Fruit fly (Drosophila melanogaster) whole organism, prepupa: Measurements from ENCODE around the gene Trf.

ENCODE experiments used
- CG10669 ChIP-seq: fragments of 200-800 bp; sonication (Bioruptor generic); optimal IDR thresholded peaks from 3 replicates; lab custom pipeline; 2018; ENCODE audit warnings: missing biosample characterization, mild to moderate bottlenecking, missing genetic modification characterization, moderate library complexity
- CG11294 ChIP-seq: fragments of 200-800 bp; sonication (Bioruptor generic); IDR thresholded peaks from 2 replicates; pipeline ENCODE4 v1.3.6; 2022; ENCODE audit warnings: missing biosample characterization, missing genetic modification characterization
- CG11762 ChIP-seq: fragments of 200-800 bp; sonication (Bioruptor generic); optimal IDR thresholded peaks from 3 replicates; lab custom pipeline; 2016; ENCODE audit warnings: missing biosample characterization, missing genetic modification characterization; ENCODE audit not compliant: insufficient read depth
- CG11902 ChIP-seq: fragments of 200-800 bp; sonication (Bioruptor generic); optimal IDR thresholded peaks from 3 replicates; lab custom pipeline; 2016; ENCODE audit warnings: missing biosample characterization, missing genetic modification characterization
- CG15336 ChIP-seq: fragments of 200-800 bp; sonication (Bioruptor generic); IDR thresholded peaks from 2 replicates; pipeline ENCODE4 v1.3.6; 2022; ENCODE audit warnings: missing biosample characterization, missing genetic modification characterization
- CG1621 ChIP-seq: fragments of 200-800 bp; sonication (Bioruptor generic); optimal IDR thresholded peaks from 3 replicates; lab custom pipeline; 2018; ENCODE audit warnings: missing biosample characterization, mild to moderate bottlenecking, missing genetic modification characterization
- CG16779 ChIP-seq: fragments of 200-800 bp; sonication (Bioruptor generic); optimal IDR thresholded peaks from 3 replicates; lab custom pipeline; 2017; ENCODE audit warnings: missing biosample characterization, mild to moderate bottlenecking, missing genetic modification characterization
- CG31627 ChIP-seq: fragments of 200-800 bp; sonication (Bioruptor generic); optimal IDR thresholded peaks from 3 replicates; lab custom pipeline; 2016; ENCODE audit warnings: missing biosample characterization, missing genetic modification characterization
- CG32006 ChIP-seq: fragments of 200-800 bp; sonication (Bioruptor generic); optimal IDR thresholded peaks from 3 replicates; lab custom pipeline; 2017; ENCODE audit warnings: missing biosample characterization, mild to moderate bottlenecking, missing genetic modification characterization
- CG34406 ChIP-seq: fragments of 200-800 bp; sonication (Bioruptor generic); optimal IDR thresholded peaks from 3 replicates; lab custom pipeline; 2016; ENCODE audit warnings: missing biosample characterization, missing genetic modification characterization
- CG3919 ChIP-seq: fragments of 200-800 bp; sonication (Bioruptor generic); optimal IDR thresholded peaks from 3 replicates; lab custom pipeline; 2016; ENCODE audit warnings: missing biosample characterization, missing genetic modification characterization
- CG6163 ChIP-seq: fragments of 200-800 bp; sonication (Bioruptor generic); IDR thresholded peaks from 3 replicates; pipeline ENCODE4 v1.3.6; 2022; ENCODE audit warnings: missing biosample characterization, missing genetic modification characterization
- CG6276 ChIP-seq: fragments of 200-800 bp; sonication (Bioruptor generic); optimal IDR thresholded peaks from 2 replicates; lab custom pipeline; 2017; ENCODE audit warnings: missing biosample characterization, mild to moderate bottlenecking, missing genetic modification characterization
- CG6792 ChIP-seq: fragments of 200-800 bp; sonication (Bioruptor generic); optimal IDR thresholded peaks from 3 replicates; lab custom pipeline; 2016; ENCODE audit warnings: missing biosample characterization, missing genetic modification characterization
- CG6808 ChIP-seq: fragments of 200-800 bp; sonication (Bioruptor generic); optimal IDR thresholded peaks from 3 replicates; lab custom pipeline; 2017; ENCODE audit warnings: missing biosample characterization, missing genetic modification characterization, mild to moderate bottlenecking, moderate library complexity, missing genetic modification reagents
- CG8119 ChIP-seq: fragments of 200-800 bp; sonication (Bioruptor generic); IDR thresholded peaks from 3 replicates; pipeline ENCODE4 v1.3.6; 2022; ENCODE audit warnings: missing biosample characterization, missing genetic modification characterization
- CG8319 ChIP-seq: fragments of 200-800 bp; sonication (Bioruptor generic); optimal IDR thresholded peaks from 3 replicates; lab custom pipeline; 2016; ENCODE audit warnings: missing biosample characterization, missing genetic modification characterization
- CG9139 ChIP-seq: fragments of 200-800 bp; sonication (Bioruptor generic); optimal IDR thresholded peaks from 3 replicates; lab custom pipeline; 2017; ENCODE audit warnings: missing biosample characterization, mild to moderate bottlenecking, missing genetic modification characterization
- Eip78C ChIP-seq: fragments of 200-800 bp; sonication (Bioruptor generic); peaks from one replicate; lab custom pipeline; 2016; ENCODE audit warnings: missing biosample characterization, missing genetic modification characterization
- Eip93F ChIP-seq: fragments of 200-800 bp; sonication (Bioruptor generic); optimal IDR thresholded peaks from 2 replicates; lab custom pipeline; 2016; ENCODE audit warnings: missing biosample characterization, mild to moderate bottlenecking, missing genetic modification characterization
- Ets21C ChIP-seq: fragments of 200-800 bp; sonication (Bioruptor generic); optimal IDR thresholded peaks from 3 replicates; lab custom pipeline; 2016; ENCODE audit warnings: missing biosample characterization, missing genetic modification characterization
- Gug ChIP-seq: fragments of 200-800 bp; sonication (Bioruptor generic); IDR thresholded peaks from 2 replicates; pipeline ENCODE4 v1.3.6; 2022; ENCODE audit warnings: missing biosample characterization, missing genetic modification characterization
- Hr38 ChIP-seq: sonication (Bioruptor generic); optimal IDR thresholded peaks from 2 replicates; lab custom pipeline; 2016; ENCODE audit warnings: missing biosample characterization, missing genetic modification characterization
- Hr4 ChIP-seq: fragments of 200-800 bp; sonication (Bioruptor generic); optimal IDR thresholded peaks from 3 replicates; lab custom pipeline; 2016; ENCODE audit warnings: missing biosample characterization, missing genetic modification characterization
- OdsH ChIP-seq: fragments of 200-800 bp; sonication (Bioruptor generic); optimal IDR thresholded peaks from 3 replicates; lab custom pipeline; 2016; ENCODE audit warnings: missing biosample characterization, missing genetic modification characterization
- Sox14 ChIP-seq: fragments of 200-800 bp; sonication (Bioruptor generic); optimal IDR thresholded peaks from 3 replicates; lab custom pipeline; 2016; ENCODE audit warnings: missing biosample characterization, missing genetic modification characterization
- Sox15 ChIP-seq: fragments of 200-800 bp; sonication (Bioruptor generic); optimal IDR thresholded peaks from 3 replicates; lab custom pipeline; 2016; ENCODE audit warnings: missing biosample characterization, missing genetic modification characterization
- achi ChIP-seq: fragments of 200-800 bp; sonication (Bioruptor generic); optimal IDR thresholded peaks from 3 replicates; lab custom pipeline; 2016; ENCODE audit warnings: missing biosample characterization, missing genetic modification characterization
- acj6 ChIP-seq: fragments of 200-800 bp; sonication (Bioruptor generic); optimal IDR thresholded peaks from 3 replicates; lab custom pipeline; 2016; ENCODE audit warnings: missing biosample characterization, missing genetic modification characterization
- dac ChIP-seq: fragments of 200-800 bp; sonication (Bioruptor generic); optimal IDR thresholded peaks from 2 replicates; lab custom pipeline; 2017; ENCODE audit warnings: missing biosample characterization, mild to moderate bottlenecking, missing genetic modification characterization
- dsx ChIP-seq: fragments of 200-800 bp; optimal IDR thresholded peaks from 3 replicates; lab custom pipeline; 2019; ENCODE audit warnings: missing biosample characterization, mild to moderate bottlenecking, missing genetic modification characterization, moderate library complexity; ENCODE audit not compliant: poor library complexity, severe bottlenecking
- eg ChIP-seq: fragments of 200-800 bp; sonication (Bioruptor generic); IDR thresholded peaks from 3 replicates; pipeline ENCODE4 v1.3.6; 2022; ENCODE audit warnings: missing biosample characterization, missing genetic modification characterization
- esn ChIP-seq: fragments of 200-800 bp; sonication (Bioruptor generic); optimal IDR thresholded peaks from 2 replicates; lab custom pipeline; 2016; ENCODE audit warnings: missing biosample characterization, mild to moderate bottlenecking, missing genetic modification characterization, moderate library complexity
- fd85E ChIP-seq: fragments of 200-800 bp; sonication (Bioruptor generic); optimal IDR thresholded peaks from 3 replicates; lab custom pipeline; 2016; ENCODE audit warnings: missing biosample characterization, missing genetic modification characterization
- fkh ChIP-seq: fragments of 200-800 bp; sonication (Bioruptor generic); optimal IDR thresholded peaks from 3 replicates; lab custom pipeline; 2017; ENCODE audit warnings: missing biosample characterization, mild to moderate bottlenecking, missing genetic modification characterization, moderate library complexity
- net ChIP-seq: fragments of 200-800 bp; sonication (Bioruptor generic); optimal IDR thresholded peaks from 3 replicates; lab custom pipeline; 2016; ENCODE audit warnings: missing biosample characterization, missing genetic modification characterization
- salr ChIP-seq, 2 experiments: fragments of 200-800 bp; sonication (Bioruptor generic); optimal IDR thresholded peaks; 3 replicates each; lab custom pipeline; 2016 to 2018; ENCODE audit warnings: missing biosample characterization in 2 of 2, missing genetic modification characterization in 2 of 2, mild to moderate bottlenecking in 1 of 2
- ss ChIP-seq, 2 experiments: fragments of 200-800 bp; sonication (Bioruptor generic); optimal IDR thresholded peaks; 2 replicates in 1 of 2; 3 replicates in 1 of 2; lab custom pipeline; 2017 to 2018; ENCODE audit warnings: mild to moderate bottlenecking in 2 of 2, missing biosample characterization in 2 of 2, missing genetic modification characterization in 2 of 2, moderate library complexity in 1 of 2
- svp ChIP-seq: fragments of 200-800 bp; sonication (Bioruptor generic); peaks from one replicate; lab custom pipeline; 2016; ENCODE audit warnings: missing biosample characterization, missing genetic modification characterization
- topi ChIP-seq: fragments of 200-800 bp; sonication (Bioruptor generic); optimal IDR thresholded peaks from 3 replicates; lab custom pipeline; 2016; ENCODE audit warnings: missing biosample characterization, missing genetic modification characterization
- vri ChIP-seq: fragments of 200-800 bp; sonication (Bioruptor generic); optimal IDR thresholded peaks from 3 replicates; lab custom pipeline; 2016; ENCODE audit warnings: missing biosample characterization, mild to moderate bottlenecking, missing genetic modification characterization

Gene Trf

dm6 chr2L:8029160-8029852, 43.4 kb upstream of the Trf start, which contains the start of gene baf (continued):
- no peak for TF ChIP-seq OdsH (GFP tag; lab: Kevin White, UChicago)

DNA sequence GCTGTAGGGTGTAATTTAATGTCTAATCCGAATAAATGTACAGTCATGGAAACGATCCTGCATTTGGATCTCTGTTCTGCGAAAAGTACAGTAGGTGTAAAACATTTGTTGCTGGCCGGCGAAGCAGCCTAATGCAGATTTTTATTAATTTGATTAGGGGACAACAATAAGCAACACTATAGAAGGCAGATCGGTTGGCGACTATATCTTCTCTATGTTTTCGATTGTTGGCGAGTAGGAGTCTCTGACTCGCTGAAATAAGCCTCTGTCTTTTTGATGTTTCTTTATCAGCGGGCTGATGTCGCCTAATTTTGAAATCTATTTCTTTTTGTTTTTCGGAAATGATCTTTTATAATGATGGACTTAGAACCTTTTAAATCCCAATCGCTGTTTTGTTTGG, 42.6 kb upstream of the Trf start:
- TF ChIP-seq Gug (no peak), Hr4 (GFP tag; lab: Kevin White, UChicago) (peak; percentile 25)

dm6 chr2L:8030693-8031210, 41.9 kb upstream of the Trf start, which contains the start of gene Cka:
Gene Cka, plus strand, starts transcription at chr2L:8030721.
- TF ChIP-seq CG9139 (GFP tag; lab: Kevin White, UChicago): peak; percentile 27
- no peak for TF ChIP-seq achi (GFP tag; lab: Kevin White, UChicago)
- TF ChIP-seq CG6792 (GFP tag; lab: Kevin White, UChicago): no peak
- TF ChIP-seq dsx (GFP tag; lab: Kevin White, UChicago): peak; percentile 42
- peak; percentile 14 for TF ChIP-seq CG6808 (GFP tag; lab: Kevin White, UChicago)
- TF ChIP-seq Eip78C: peak; percentile 73
- TF ChIP-seq net (GFP tag; lab: Kevin White, UChicago): peak; percentile 13
- TF ChIP-seq eg (GFP tag; lab: Robert Waterston, UW): peak; percentile 63
- peak; percentile 19; the same call in 1 of the 3 replicates for TF ChIP-seq CG8119 (GFP tag; lab: Robert Waterston, UW)
- no peak for TF ChIP-seq Sox15
- peak; percentile 8 for TF ChIP-seq esn
- TF ChIP-seq vri (GFP tag; lab: Kevin White, UChicago): peak; percentile 35
- TF ChIP-seq CG1621: peak; percentile 39
- peak; percentile 76 for TF ChIP-seq Sox14 (GFP tag; lab: Kevin White, UChicago)
- TF ChIP-seq Hr4 (GFP tag; lab: Kevin White, UChicago): no peak
- no peak for TF ChIP-seq fd85E (GFP tag; lab: Kevin White, UChicago)
- TF ChIP-seq ss (GFP tag; optimal IDR thresholded peaks at IDR 0.05; lab: Kevin White, UChicago): peak; percentile 21 to 40
- peak; percentile 14 for TF ChIP-seq CG34406 (GFP tag; lab: Kevin White, UChicago)
- TF ChIP-seq CG11762 (GFP tag; lab: Kevin White, UChicago): no peak
- no peak for TF ChIP-seq CG16779 (tag; lab: Kevin White, UChicago)
- TF ChIP-seq OdsH (GFP tag; lab: Kevin White, UChicago): no peak
- TF ChIP-seq CG15336: peak; percentile 29; the same call in 1 of the 2 replicates
- 0 out of 3 replicates have a peak, but pooled peaks have one; percentile 21 for TF ChIP-seq CG6163 (GFP tag; lab: Robert Waterston, UW)
- TF ChIP-seq fkh (GFP tag; lab: Kevin White, UChicago): peak; percentile 92

DNA sequence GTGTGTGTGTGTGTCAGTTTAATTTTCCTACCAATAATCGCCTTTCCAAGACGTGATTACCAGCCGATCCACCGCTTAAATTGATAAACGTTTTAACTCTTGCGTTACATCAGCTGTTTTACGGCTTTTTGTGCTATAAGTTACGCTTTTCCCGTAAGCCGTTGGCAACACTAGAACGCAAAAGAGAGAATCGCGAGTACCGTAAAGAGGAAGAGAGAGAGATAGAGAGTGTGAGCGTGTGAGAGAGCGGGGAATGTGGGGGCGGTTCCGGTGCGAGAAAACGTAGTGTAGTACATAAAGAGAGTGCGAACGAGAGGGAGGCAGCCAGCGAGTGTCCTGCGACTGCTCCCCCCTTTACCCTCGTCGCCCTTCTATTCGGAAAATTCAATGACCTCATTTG, 41.1 kb upstream of the Trf start:
- TF ChIP-seq CG10669 (GFP tag; lab: Kevin White, UChicago): no peak
- TF ChIP-seq Eip93F: no peak
- peak; percentile 11 to 28 for TF ChIP-seq ss (GFP tag; optimal IDR thresholded peaks at IDR 0.05; lab: Kevin White, UChicago)
- TF ChIP-seq salr (GFP tag; optimal IDR thresholded peaks at IDR 0.05; lab: Kevin White, UChicago): no peak
- no peak for TF ChIP-seq Ets21C
- TF ChIP-seq CG32006 (GFP tag; lab: Kevin White, UChicago): no peak
- TF ChIP-seq Gug: no peak
- no peak for TF ChIP-seq CG8319 (GFP tag; lab: Kevin White, UChicago)
- TF ChIP-seq CG34406 (GFP tag; lab: Kevin White, UChicago): no peak
- no peak for TF ChIP-seq acj6 (GFP tag; lab: Kevin White, UChicago)
- no peak for TF ChIP-seq Hr38 (GFP tag; lab: Kevin White, UChicago)
- no peak for TF ChIP-seq CG11902 (GFP tag; lab: Kevin White, UChicago)
- no peak for TF ChIP-seq CG11294 (GFP tag; lab: Robert Waterston, UW)
- TF ChIP-seq CG15336: peak; percentile 18; the same call in 1 of the 2 replicates
- TF ChIP-seq dac (GFP tag; lab: Kevin White, UChicago): no peak
- no peak for TF ChIP-seq net (GFP tag; lab: Kevin White, UChicago)
- peak; percentile 16; the same call in 1 of the 3 replicates for TF ChIP-seq CG6163 (GFP tag; lab: Robert Waterston, UW)
- TF ChIP-seq CG3919 (GFP tag; lab: Kevin White, UChicago): no peak
- TF ChIP-seq svp (GFP tag; lab: Kevin White, UChicago): no peak
- no peak for TF ChIP-seq CG11762 (GFP tag; lab: Kevin White, UChicago)
- no peak for TF ChIP-seq CG31627 (GFP tag; lab: Kevin White, UChicago)
- TF ChIP-seq Eip78C: peak; percentile 57
- TF ChIP-seq CG16779 (tag; lab: Kevin White, UChicago): no peak
- peak; percentile 2 for TF ChIP-seq Sox14 (GFP tag; lab: Kevin White, UChicago)
- no peak for TF ChIP-seq topi (GFP tag; lab: Kevin White, UChicago)
- TF ChIP-seq CG1621: peak; percentile 77
- TF ChIP-seq eg (GFP tag; lab: Robert Waterston, UW): no peak
- no peak for TF ChIP-seq esn
- TF ChIP-seq CG8119 (GFP tag; lab: Robert Waterston, UW): no peak
- TF ChIP-seq CG9139 (GFP tag; lab: Kevin White, UChicago): no peak
- TF ChIP-seq fkh (GFP tag; lab: Kevin White, UChicago): no peak
- TF ChIP-seq CG6276 (GFP tag; lab: Kevin White, UChicago): no peak
- peak; percentile 1 for TF ChIP-seq vri (GFP tag; lab: Kevin White, UChicago)
